Fruit fly (Drosophila melanogaster) whole organism, pupa: ENCODE data around the gene Cul2.

Source experiments
- CG10348 ChIP-seq: fragments of 200-800 bp; sonication (Bioruptor generic); IDR thresholded peaks from 2 replicates; pipeline ENCODE4 v1.3.6; 2022; ENCODE audit warnings: missing biosample characterization, missing genetic modification characterization
- CG12605 ChIP-seq: fragments of 200-800 bp; sonication (Bioruptor generic); IDR thresholded peaks from 2 replicates; pipeline ENCODE4 v1.3.6; 2022; ENCODE audit warnings: missing biosample characterization, missing genetic modification characterization
- CG13204 ChIP-seq: fragments of 200-800 bp; sonication (Bioruptor generic); optimal IDR thresholded peaks from 2 replicates; lab custom pipeline; 2018; ENCODE audit warnings: missing biosample characterization, mild to moderate bottlenecking, missing genetic modification characterization, moderate library complexity
- CG14655 ChIP-seq: fragments of 200-800 bp; sonication (Bioruptor generic); optimal IDR thresholded peaks from 3 replicates; lab custom pipeline; 2017; ENCODE audit warnings: mild to moderate bottlenecking, missing biosample characterization, missing genetic modification reagents, missing genetic modification characterization
- CG15710 ChIP-seq: fragments of 200-800 bp; sonication (Bioruptor generic); optimal IDR thresholded peaks from 2 replicates; lab custom pipeline; 2018; ENCODE audit warnings: missing biosample characterization, mild to moderate bottlenecking, missing genetic modification characterization, moderate library complexity
- CG17806 ChIP-seq: fragments of 200-800 bp; sonication (Bioruptor generic); optimal IDR thresholded peaks from 2 replicates; lab custom pipeline; 2018; ENCODE audit warnings: missing biosample characterization, mild to moderate bottlenecking, missing genetic modification characterization, moderate library complexity
- CG32121 ChIP-seq: fragments of 200-800 bp; sonication (Bioruptor generic); IDR thresholded peaks from 2 replicates; pipeline ENCODE4 v1.3.6; 2022; ENCODE audit warnings: missing biosample characterization, missing genetic modification characterization
- CG34367 ChIP-seq: fragments of 200-800 bp; sonication (Bioruptor generic); optimal IDR thresholded peaks from 2 replicates; lab custom pipeline; 2018; ENCODE audit warnings: missing biosample characterization, mild to moderate bottlenecking, missing genetic modification characterization
- CG4496 ChIP-seq: fragments of 200-800 bp; sonication (Bioruptor generic); IDR thresholded peaks from 3 replicates; pipeline ENCODE4 v1.3.6; 2022; ENCODE audit warnings: missing biosample characterization, missing genetic modification characterization
- CG8159 ChIP-seq: fragments of 200-800 bp; sonication (Bioruptor generic); optimal IDR thresholded peaks from 3 replicates; lab custom pipeline; 2018; ENCODE audit warnings: missing biosample characterization, mild to moderate bottlenecking, missing genetic modification characterization, moderate library complexity
- CG8301 ChIP-seq: fragments of 200-800 bp; sonication (Bioruptor generic); optimal IDR thresholded peaks from 2 replicates; lab custom pipeline; 2018; ENCODE audit warnings: missing biosample characterization, mild to moderate bottlenecking, missing genetic modification characterization
- CG9948 ChIP-seq: fragments of 200-800 bp; sonication (Bioruptor generic); optimal IDR thresholded peaks from 2 replicates; lab custom pipeline; 2018; ENCODE audit warnings: missing biosample characterization, mild to moderate bottlenecking, missing genetic modification characterization, moderate library complexity
- D1 ChIP-seq: fragments of 200-800 bp; sonication (Bioruptor generic); optimal IDR thresholded peaks from 2 replicates; lab custom pipeline; 2018; ENCODE audit warnings: missing biosample characterization, mild to moderate bottlenecking, missing genetic modification characterization, moderate library complexity
- EcR ChIP-seq: fragments of 200-800 bp; sonication (Bioruptor generic); optimal IDR thresholded peaks from 3 replicates; lab custom pipeline; 2019; ENCODE audit warnings: missing biosample characterization, missing genetic modification characterization, mild to moderate bottlenecking, moderate library complexity, missing genetic modification reagents
- Ets98B ChIP-seq: fragments of 200-800 bp; sonication (Bioruptor generic); IDR thresholded peaks from 2 replicates; pipeline ENCODE4 v1.3.6; 2022; ENCODE audit warnings: missing biosample characterization, missing genetic modification characterization
- Pif1A ChIP-seq: fragments of 200-800 bp; sonication (Bioruptor generic); optimal IDR thresholded peaks from 3 replicates; lab custom pipeline; 2016; ENCODE audit warnings: missing biosample characterization, missing genetic modification characterization
- Pif1B ChIP-seq: fragments of 200-800 bp; sonication (Bioruptor generic); optimal IDR thresholded peaks from 3 replicates; lab custom pipeline; 2016; ENCODE audit warnings: missing biosample characterization, missing genetic modification characterization
- Snoo ChIP-seq: fragments of 200-800 bp; sonication (Bioruptor generic); optimal IDR thresholded peaks from 3 replicates; lab custom pipeline; 2017; ENCODE audit warnings: missing biosample characterization, mild to moderate bottlenecking, missing genetic modification characterization, inconsistent platforms
- fd96Ca ChIP-seq: fragments of 200-800 bp; sonication (Bioruptor generic); IDR thresholded peaks from 3 replicates; pipeline ENCODE4 v1.3.6; 2022; ENCODE audit warnings: missing biosample characterization, missing genetic modification characterization
- gl ChIP-seq: fragments of 200-800 bp; sonication (Bioruptor generic); optimal IDR thresholded peaks from 2 replicates; lab custom pipeline; 2018; ENCODE audit warnings: missing biosample characterization, mild to moderate bottlenecking, missing genetic modification characterization
- rn ChIP-seq: fragments of 200-800 bp; sonication (Bioruptor generic); IDR thresholded peaks from 2 replicates; pipeline ENCODE4 v1.3.6; 2022; ENCODE audit warnings: missing biosample characterization, missing genetic modification characterization

Gene Cul2

DNA sequence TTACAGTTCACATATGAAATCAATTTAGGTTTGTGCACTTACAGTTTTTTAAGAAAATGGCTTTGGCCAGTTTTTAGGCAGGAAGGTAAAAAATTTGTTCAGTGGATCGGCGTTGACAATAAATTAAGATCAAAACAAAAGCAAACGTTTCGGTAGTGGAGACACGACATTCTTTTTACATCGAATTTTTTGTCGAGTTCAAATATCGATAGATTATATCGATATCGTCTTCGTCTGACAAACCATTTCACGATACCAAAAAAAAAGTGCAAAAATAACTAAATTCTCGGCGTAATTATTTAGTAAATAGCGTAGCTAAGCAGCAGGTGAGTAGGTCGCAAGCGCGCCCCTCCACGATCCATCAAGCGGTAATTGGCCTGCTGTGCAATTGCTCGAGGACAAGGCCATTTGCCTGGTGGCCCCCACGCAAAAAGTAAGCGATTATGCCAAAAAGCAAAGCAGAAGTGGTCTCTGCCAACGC is at the start of gene Cul2:
Gene Cul2 (plus strand): TSS at position 207 of the 481 bp plus-strand sequence.
- TF ChIP-seq gl (no peak), CG14655 (GFP tag; lab: Kevin White, UChicago) (no peak), CG8159 (tag; lab: Kevin White, UChicago) (no peak), CG34367 (tag; lab: Kevin White, UChicago) (no peak), CG9948 (tag; lab: Kevin White, UChicago) (no peak), CG4496 (GFP tag; lab: Robert Waterston, UW) (no peak), fd96Ca (GFP tag; lab: Robert Waterston, UW) (no peak), Ets98B (GFP tag; lab: Robert Waterston, UW) (no peak), Snoo (tag; lab: Kevin White, UChicago) (peak; percentile 48), D1 (peak; percentile 1), EcR (GFP tag; lab: Kevin White, UChicago) (no peak), CG32121 (no peak)

DNA sequence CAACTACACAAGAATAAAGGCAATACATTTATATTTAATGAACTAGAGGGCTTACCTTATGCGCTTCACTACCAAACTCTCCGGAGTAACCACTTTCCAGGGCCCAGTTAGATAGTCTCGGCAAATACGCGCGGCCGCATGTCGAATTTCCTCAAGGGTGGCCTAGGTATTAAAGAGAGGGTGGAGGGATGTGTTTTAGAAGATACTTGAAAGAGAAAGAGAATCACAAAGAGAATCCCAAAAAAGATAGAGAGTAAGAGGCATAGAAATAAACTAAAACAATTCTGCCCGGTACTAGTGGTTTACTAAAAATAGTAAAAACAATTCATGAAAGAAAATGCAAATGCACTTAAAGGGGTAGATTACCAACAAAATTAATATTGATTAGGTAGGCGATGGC is 40.6 kb upstream of the Cul2 start:
- TF ChIP-seq CG8301 (tag; lab: Kevin White, UChicago) (no peak), CG32121 (no peak), CG13204 (GFP tag; lab: Kevin White, UChicago) (no peak), CG12605 (no peak), CG14655 (GFP tag; lab: Kevin White, UChicago) (no peak), D1 (no peak), EcR (GFP tag; lab: Kevin White, UChicago) (no peak), CG9948 (tag; lab: Kevin White, UChicago) (no peak), CG10348 (GFP tag; lab: Robert Waterston, UW) (no peak), gl (no peak), CG4496 (GFP tag; lab: Robert Waterston, UW) (no peak), Snoo (tag; lab: Kevin White, UChicago) (no peak), CG34367 (tag; lab: Kevin White, UChicago) (no peak), Pif1B (no peak), Pif1A (GFP tag; lab: Kevin White, UChicago) (no peak), fd96Ca (GFP tag; lab: Robert Waterston, UW) (no peak)
- TF ChIP-seq, all 21 proteins: peak for 0

- TF ChIP-seq CG8301 (tag; lab: Kevin White, UChicago) = peak; percentile 36
- no peak for TF ChIP-seq Snoo (tag; lab: Kevin White, UChicago)
- peak; percentile 13 for TF ChIP-seq CG15710 (tag; lab: Kevin White, UChicago)
- no peak for TF ChIP-seq rn (GFP tag; lab: Robert Waterston, UW)
- TF ChIP-seq CG17806 (tag; lab: Kevin White, UChicago) = no peak
- peak; percentile 22 for TF ChIP-seq Pif1A (GFP tag; lab: Kevin White, UChicago)
- peak; percentile 19 for TF ChIP-seq CG9948 (tag; lab: Kevin White, UChicago)
- peak; percentile 34 for TF ChIP-seq CG8159 (tag; lab: Kevin White, UChicago)
- no peak; the same call in 2 of the 3 replicates for TF ChIP-seq fd96Ca (GFP tag; lab: Robert Waterston, UW)
- TF ChIP-seq CG14655 (GFP tag; lab: Kevin White, UChicago) = peak; percentile 37
Measured at dm6 chr2L:21618738-21619431, 39.6 kb upstream of the Cul2 start.

dm6 chr2L:21620527-21620926 is 38.0 kb upstream of the Cul2 start:
- TF ChIP-seq CG8159 (tag; lab: Kevin White, UChicago) = no peak

DNA sequence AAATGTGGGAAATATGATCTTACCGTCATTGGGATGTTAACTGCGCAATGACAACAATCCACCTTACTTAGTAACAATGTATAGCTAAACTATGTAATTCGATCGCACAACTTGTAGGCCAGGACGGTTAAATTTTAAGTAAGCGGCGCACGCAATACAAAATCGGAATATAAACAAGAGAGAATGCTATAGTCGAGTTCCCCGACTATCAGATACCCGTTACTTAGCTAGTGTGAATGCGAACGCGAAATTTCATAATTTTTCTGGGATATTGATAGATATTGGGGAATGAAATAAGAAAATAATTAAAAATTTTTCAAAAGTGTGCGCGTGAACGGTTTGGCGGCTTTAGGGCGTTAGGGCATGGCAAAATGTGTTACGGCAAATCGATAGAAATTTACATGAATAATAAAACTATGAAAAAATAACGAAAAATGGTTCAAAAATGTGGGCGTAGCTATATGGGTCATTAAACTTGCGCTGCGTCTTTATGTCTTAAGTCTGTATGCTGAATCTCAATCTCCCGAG is 36.4 kb upstream of the Cul2 start:
- no peak for TF ChIP-seq CG32121
- TF ChIP-seq CG9948 (tag; lab: Kevin White, UChicago) = no peak
- TF ChIP-seq Snoo (tag; lab: Kevin White, UChicago) = no peak
- no peak for TF ChIP-seq CG4496 (GFP tag; lab: Robert Waterston, UW)
- TF ChIP-seq gl = no peak
- TF ChIP-seq EcR (GFP tag; lab: Kevin White, UChicago) = no peak
- TF ChIP-seq Pif1B = no peak
- no peak for TF ChIP-seq CG14655 (GFP tag; lab: Kevin White, UChicago)
- no peak for TF ChIP-seq CG8301 (tag; lab: Kevin White, UChicago)
- no peak for TF ChIP-seq CG17806 (tag; lab: Kevin White, UChicago)
- TF ChIP-seq Ets98B (GFP tag; lab: Robert Waterston, UW) = no peak
- TF ChIP-seq CG10348 (GFP tag; lab: Robert Waterston, UW) = no peak
- TF ChIP-seq CG13204 (GFP tag; lab: Kevin White, UChicago) = no peak
